Worm (Caenorhabditis elegans) whole organism, young adult: ENCODE measurements around the gene nucb-1.

Source experiments
- B0336.3 ChIP-seq: fragments of 200-800 bp; sonication (Bioruptor generic); IDR thresholded peaks from 2 replicates; pipeline ENCODE4 v1.3.6; 2022; ENCODE audit warnings: missing genetic modification characterization, missing compliant biosample characterization
- C06A6.2 ChIP-seq: fragments of 200-800 bp; sonication (Bioruptor generic); conservative IDR thresholded peaks from 2 replicates; pipeline ENCODE4 v1.3.6; 2022; ENCODE audit warnings: missing genetic modification characterization, missing compliant biosample characterization
- C17E4.6 ChIP-seq: fragments of 200-800 bp; sonication (Bioruptor generic); IDR thresholded peaks from 2 replicates; pipeline ENCODE4 v1.3.6; 2022; ENCODE audit warnings: missing genetic modification reagents, missing genetic modification characterization, missing compliant biosample characterization
- F10E7.11 ChIP-seq: sonication (generic microtip); optimal IDR thresholded peaks from 2 replicates; lab custom pipeline; 2017; ENCODE audit warnings: mild to moderate bottlenecking, missing genetic modification characterization, moderate library complexity, missing compliant biosample characterization
- F33H1.4 ChIP-seq: fragments of 200-800 bp; sonication (Bioruptor generic); IDR thresholded peaks from 2 replicates; pipeline ENCODE4 v1.3.6; 2022; ENCODE audit warnings: missing genetic modification reagents, missing genetic modification characterization, missing compliant biosample characterization
- F37B4.10 ChIP-seq: fragments of 200-800 bp; sonication (Bioruptor generic); IDR thresholded peaks from 2 replicates; pipeline ENCODE4 v1.3.6; 2022; ENCODE audit warnings: missing genetic modification characterization, missing compliant biosample characterization
- F55B11.4 ChIP-seq: sonication (generic microtip); optimal IDR thresholded peaks from 2 replicates; lab custom pipeline; 2016; ENCODE audit warnings: missing compliant biosample characterization, missing genetic modification characterization, borderline replicate concordance; ENCODE audit not compliant: insufficient read depth
- T26A5.8 ChIP-seq: sonication (generic microtip); optimal IDR thresholded peaks from 2 replicates; lab custom pipeline; 2016; ENCODE audit warnings: missing genetic modification characterization, missing compliant biosample characterization
- Y79H2A.3 ChIP-seq: fragments of 200-800 bp; sonication (Bioruptor generic); conservative IDR thresholded peaks from 2 replicates; pipeline ENCODE4 v1.3.6; 2022; ENCODE audit warnings: missing genetic modification reagents, missing genetic modification characterization, missing compliant biosample characterization
- akir-1 ChIP-seq: fragments of 200-800 bp; sonication (Bioruptor generic); optimal IDR thresholded peaks from 2 replicates; lab custom pipeline; 2018; ENCODE audit warnings: mild to moderate bottlenecking, missing genetic modification characterization, moderate library complexity, missing compliant biosample characterization
- ama-1 ChIP-seq, 3 experiments: fragments of 150-350 bp in 1 of 3; sonication (generic microtip) in 2 of 3; optimal IDR thresholded peaks; 2 replicates each; lab custom pipeline; 2014 to 2018; ENCODE audit warnings: missing biosample characterization in 2 of 3, missing genetic modification characterization in 2 of 3, missing genetic modification reagents in 2 of 3
- aptf-2 ChIP-seq: fragments of 200-800 bp; sonication (Bioruptor generic); conservative IDR thresholded peaks from 2 replicates; pipeline ENCODE4 v1.3.6; 2022; ENCODE audit warnings: missing genetic modification reagents, missing genetic modification characterization, missing compliant biosample characterization
- bed-2 ChIP-seq: fragments of 200-800 bp; sonication (Bioruptor generic); IDR thresholded peaks from 2 replicates; pipeline ENCODE4 v1.3.6; 2022; ENCODE audit warnings: missing genetic modification reagents, missing genetic modification characterization, missing compliant biosample characterization
- ccch-3 ChIP-seq: fragments of 200-800 bp; sonication (Bioruptor generic); optimal IDR thresholded peaks from 2 replicates; lab custom pipeline; 2018; ENCODE audit warnings: mild to moderate bottlenecking, missing genetic modification characterization, missing compliant biosample characterization
- dox-1 ChIP-seq: fragments of 200-800 bp; sonication (Bioruptor generic); IDR thresholded peaks from 2 replicates; pipeline ENCODE4 v1.3.6; 2022; ENCODE audit warnings: missing genetic modification reagents, missing genetic modification characterization, missing compliant biosample characterization
- dpl-1 ChIP-seq: fragments of 150-350 bp; optimal IDR thresholded peaks from 2 replicates; lab custom pipeline; 2014; ENCODE audit warnings: missing biosample characterization, missing genetic modification reagents, missing genetic modification characterization
- ekl-4 ChIP-seq: fragments of 200-800 bp; sonication (Bioruptor generic); IDR thresholded peaks from 2 replicates; pipeline ENCODE4 v1.3.6; 2022; ENCODE audit warnings: missing genetic modification reagents, missing genetic modification characterization, missing compliant biosample characterization
- ets-4 ChIP-seq: fragments of 200-800 bp; sonication (Bioruptor generic); optimal IDR thresholded peaks from 2 replicates; lab custom pipeline; 2018; ENCODE audit warnings: mild to moderate bottlenecking, missing genetic modification characterization, missing compliant biosample characterization
- him-1 ChIP-seq: sonication (generic microtip); optimal IDR thresholded peaks from 2 replicates; lab custom pipeline; 2016; ENCODE audit warnings: missing genotype, missing genetic modification reagents, missing genetic modification characterization, missing compliant biosample characterization
- lir-1 ChIP-seq: fragments of 200-800 bp; sonication (Bioruptor generic); conservative IDR thresholded peaks from 2 replicates; pipeline ENCODE4 v1.3.6; 2022; ENCODE audit warnings: missing genetic modification reagents, missing genetic modification characterization, missing compliant biosample characterization
- mel-28 ChIP-seq: sonication (generic microtip); optimal IDR thresholded peaks from 2 replicates; lab custom pipeline; 2016; ENCODE audit warnings: borderline replicate concordance, mild to moderate bottlenecking, missing genetic modification characterization, missing compliant biosample characterization
- nhr-27 ChIP-seq: fragments of 200-800 bp; sonication (Bioruptor generic); optimal IDR thresholded peaks from 2 replicates; lab custom pipeline; 2018; ENCODE audit warnings: mild to moderate bottlenecking, missing genetic modification characterization, moderate library complexity, missing compliant biosample characterization
- sea-2 ChIP-seq: fragments of 200-800 bp; sonication (Bioruptor generic); IDR thresholded peaks from 2 replicates; pipeline ENCODE4 v1.3.6; 2022; ENCODE audit warnings: missing genetic modification characterization, missing compliant biosample characterization
- snpc-1.3 ChIP-seq: sonication (generic microtip); optimal IDR thresholded peaks from 2 replicates; lab custom pipeline; 2017; ENCODE audit warnings: missing genetic modification characterization, mild to moderate bottlenecking, missing compliant biosample characterization, antibody characterized with exemption, moderate library complexity, missing genotype, missing genetic modification reagents; ENCODE audit not compliant: insufficient read depth
- snpc-4 ChIP-seq, 5 experiments: fragments of 150-350 bp in 1 of 5; sonication (generic microtip) in 4 of 5; optimal IDR thresholded peaks; 2 replicates each; lab custom pipeline; 2014 to 2018; ENCODE audit warnings: missing genetic modification characterization in 5 of 5, missing biosample characterization in 3 of 5, antibody characterized with exemption in 2 of 5, mild to moderate bottlenecking in 2 of 5, missing compliant biosample characterization in 2 of 5, missing genotype in 2 of 5, moderate library complexity in 2 of 5, missing genetic modification reagents in 1 of 5
- xnd-1 ChIP-seq: sonication (generic microtip); optimal IDR thresholded peaks from 2 replicates; lab custom pipeline; 2016; ENCODE audit warnings: missing genotype, missing genetic modification reagents, missing genetic modification characterization, missing compliant biosample characterization
- ztf-18 ChIP-seq: sonication (generic microtip); optimal IDR thresholded peaks from 2 replicates; lab custom pipeline; 2016; ENCODE audit warnings: missing genotype, mild to moderate bottlenecking, missing genetic modification characterization, missing compliant biosample characterization
- ztf-26 ChIP-seq: sonication (generic microtip); optimal IDR thresholded peaks from 2 replicates; lab custom pipeline; 2017; ENCODE audit warnings: missing genetic modification characterization, missing compliant biosample characterization
- ztf-28 ChIP-seq: fragments of 200-800 bp; sonication (Bioruptor generic); IDR thresholded peaks from 2 replicates; pipeline ENCODE4 v1.3.6; 2022; ENCODE audit warnings: missing genetic modification reagents, missing genetic modification characterization, missing compliant biosample characterization
- ztf-6 ChIP-seq: fragments of 200-800 bp; sonication (Bioruptor generic); IDR thresholded peaks from 2 replicates; pipeline ENCODE4 v1.3.6; 2022; ENCODE audit warnings: missing genetic modification reagents, missing genetic modification characterization, missing compliant biosample characterization

The nucb-1 gene

DNA sequence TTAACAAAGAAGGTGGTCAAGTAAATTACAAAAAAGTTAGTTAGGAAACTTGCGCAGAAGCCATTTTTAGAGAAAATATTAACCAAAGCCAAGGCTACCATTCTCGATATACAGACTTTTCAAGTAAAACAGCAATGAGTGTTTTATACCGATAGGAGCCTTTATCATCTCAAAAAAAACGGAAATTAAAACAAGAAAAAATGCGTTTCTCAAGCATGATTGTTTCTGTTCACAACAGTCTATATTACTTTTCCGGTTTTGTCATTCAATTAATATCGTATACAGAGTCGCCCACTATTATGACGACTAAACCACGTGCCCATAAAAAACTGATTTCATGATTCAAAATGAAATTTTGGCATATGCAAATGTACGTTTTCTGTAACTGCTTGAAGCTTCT is 43.4 kb downstream of the nucb-1 start, which contains the start of gene str-74:
Gene str-74, minus strand, starts transcription at position 101 of the 400 bp plus-strand sequence.
- TF ChIP-seq ekl-4 (GFP tag; lab: Robert Waterston, UW), result no peak
- TF ChIP-seq F37B4.10, result no peak
- no peak for TF ChIP-seq aptf-2
- TF ChIP-seq B0336.3 (GFP tag; lab: Robert Waterston, UW), result no peak
- no peak for TF ChIP-seq nhr-27
- TF ChIP-seq sea-2, result no peak

- TF ChIP-seq C06A6.2, result no peak
- TF ChIP-seq snpc-4 (GFP tag; optimal IDR thresholded peaks at IDR 0.05; lab: Kevin White, UChicago), result no peak
- TF ChIP-seq snpc-4 (tag; optimal IDR thresholded peaks at IDR 0.05; lab: Kevin White, UChicago), result no peak
- TF ChIP-seq xnd-1 (tag; lab: Kevin White, UChicago), result no peak
- no peak for TF ChIP-seq lir-1 (GFP tag; lab: Robert Waterston, UW)
- TF ChIP-seq nhr-27, result no peak
- TF ChIP-seq F10E7.11 (tag; lab: Kevin White, UChicago), result no peak
- no peak for TF ChIP-seq Y79H2A.3 (GFP tag; lab: Robert Waterston, UW)
- TF ChIP-seq ztf-26 (tag; lab: Kevin White, UChicago), result no peak
- TF ChIP-seq mel-28 (tag; lab: Kevin White, UChicago), result no peak
- no peak for TF ChIP-seq ztf-6 (GFP tag; lab: Robert Waterston, UW)
- no peak for TF ChIP-seq T26A5.8
- no peak for TF ChIP-seq ama-1 (optimal IDR thresholded peaks at IDR 0.05; lab: Kevin White, UChicago)
- TF ChIP-seq ama-1 (GFP tag; optimal IDR thresholded peaks at IDR 0.05; lab: Kevin White, UChicago), result no peak
These were observed 48.1 kb downstream of the nucb-1 start for ce11 chrX:10245617-10246016.

ce11 chrX:10249685-10250084 is 52.2 kb downstream of the nucb-1 start:
- TF ChIP-seq him-1 (tag; lab: Kevin White, UChicago) (no peak), F33H1.4 (GFP tag; lab: Robert Waterston, UW) (no peak), bed-2 (GFP tag; lab: Robert Waterston, UW) (no peak), C17E4.6 (GFP tag; lab: Robert Waterston, UW) (no peak), ztf-18 (tag; lab: Kevin White, UChicago) (no peak), dox-1 (GFP tag; lab: Robert Waterston, UW) (no peak), ztf-28 (GFP tag; lab: Robert Waterston, UW) (no peak), F55B11.4 (no peak), snpc-1.3 (tag; lab: Kevin White, UChicago) (no peak), ccch-3 (GFP tag; lab: Kevin White, UChicago) (no peak), dpl-1 (GFP tag; lab: Kevin White, UChicago) (no peak), ets-4 (GFP tag; lab: Kevin White, UChicago) (no peak), akir-1 (GFP tag; lab: Kevin White, UChicago) (no peak)
- TF ChIP-seq, all 124 proteins: peak for 0
